Worm (Caenorhabditis elegans) whole organism, L4/young adult: ENCODE results near the gene ndub-8.

Experiments
- W03F9.2 ChIP-seq: fragments of 150-350 bp; optimal IDR thresholded peaks from 2 replicates; lab custom pipeline; 2014; ENCODE audit warnings: missing biosample characterization, missing genetic modification characterization
- dao-5 ChIP-seq: sonication (generic microtip); optimal IDR thresholded peaks from 2 replicates; lab custom pipeline; 2016; ENCODE audit warnings: missing genotype, missing genetic modification characterization, moderate library complexity, missing compliant biosample characterization

- no peak for TF ChIP-seq dao-5 (tag; lab: Kevin White, UChicago)
- no peak for TF ChIP-seq W03F9.2 (tag; lab: Kevin White, UChicago)
Observed at ce11 chrII:13828597-13828996, 44.1 kb upstream of the ndub-8 start, which contains the start of gene his-42.
